Fruit fly (Drosophila melanogaster) Kc167 (cell line): ENCODE data around the gene CG2839.

Experiments
- Myc ChIP-seq: fragments of >200 bp; optimal IDR thresholded peaks from 2 replicates; lab custom pipeline; 2017; ENCODE audit warnings: missing external identifiers
- Sin3A ChIP-seq: fragments of >200 bp; optimal IDR thresholded peaks from 2 replicates; lab custom pipeline; 2018; ENCODE audit warnings: missing external identifiers
- h ChIP-seq: fragments of >200 bp; optimal IDR thresholded peaks from 3 replicates; lab custom pipeline; 2018; ENCODE audit warnings: missing external identifiers
- insv ChIP-seq: fragments of >200 bp; optimal IDR thresholded peaks from 3 replicates; lab custom pipeline; 2018; ENCODE audit warnings: missing external identifiers
- psq ChIP-seq: fragments of >200 bp; optimal IDR thresholded peaks from 2 replicates; lab custom pipeline; 2017; ENCODE audit warnings: missing external identifiers
- ttk ChIP-seq: sonication (Bioruptor generic); optimal IDR thresholded peaks from 2 replicates; lab custom pipeline; 2017; ENCODE audit warnings: missing external identifiers

Gene CG2839

DNA sequence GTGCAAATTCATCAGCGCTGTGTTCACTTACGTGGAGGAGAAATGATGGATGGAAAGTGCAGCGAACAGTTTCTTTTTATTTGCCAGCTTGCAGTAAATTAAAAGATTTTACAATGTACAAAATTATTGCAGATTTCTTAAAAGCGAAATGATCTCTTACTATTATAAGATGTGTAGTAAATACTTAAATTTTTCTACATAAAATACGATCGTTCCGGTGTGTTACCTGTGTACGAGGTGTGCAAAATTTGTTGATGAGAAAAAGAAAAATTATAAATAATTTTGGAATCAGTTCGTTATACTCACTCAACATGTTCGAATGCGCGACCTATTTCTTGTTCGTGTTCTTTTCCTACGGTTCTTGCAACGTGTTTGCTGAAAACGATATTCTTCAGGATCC, at the start of gene CG2839:
CG2839 (plus strand) TSS at position 301 of the 400 bp plus-strand sequence.
- no peak for TF ChIP-seq psq
- no peak for TF ChIP-seq Sin3A
- no peak for TF ChIP-seq Myc
- TF ChIP-seq insv (lab: Kevin White, UChicago): no peak
- no peak for TF ChIP-seq ttk (lab: Kevin White, UChicago)
- TF ChIP-seq h (lab: Kevin White, UChicago): no peak

- no peak for TF ChIP-seq h (lab: Kevin White, UChicago)
- TF ChIP-seq ttk (lab: Kevin White, UChicago): no peak
- no peak for TF ChIP-seq Myc
- TF ChIP-seq psq: no peak
- TF ChIP-seq Sin3A: no peak
- TF ChIP-seq insv (lab: Kevin White, UChicago): no peak
Observed at dm6 chr2L:576559-577184, 48.8 kb upstream of the CG2839 start, which contains the start of gene Ptth. Gene Ptth, minus strand, starts transcription at chr2L:576896.

- TF ChIP-seq insv (lab: Kevin White, UChicago) (no peak), Sin3A (no peak)
Observed at dm6 chr2L:577186-577585, 48.3 kb upstream of the CG2839 start, which contains the start of gene Pph13. Gene Pph13, plus strand, starts transcription at chr2L:577486.

- TF ChIP-seq psq (no peak), insv (lab: Kevin White, UChicago) (no peak), h (lab: Kevin White, UChicago) (no peak), Myc (no peak), Sin3A (no peak), ttk (lab: Kevin White, UChicago) (no peak)
Observed at dm6 chr2L:585268-585667, 40.2 kb upstream of the CG2839 start.

DNA sequence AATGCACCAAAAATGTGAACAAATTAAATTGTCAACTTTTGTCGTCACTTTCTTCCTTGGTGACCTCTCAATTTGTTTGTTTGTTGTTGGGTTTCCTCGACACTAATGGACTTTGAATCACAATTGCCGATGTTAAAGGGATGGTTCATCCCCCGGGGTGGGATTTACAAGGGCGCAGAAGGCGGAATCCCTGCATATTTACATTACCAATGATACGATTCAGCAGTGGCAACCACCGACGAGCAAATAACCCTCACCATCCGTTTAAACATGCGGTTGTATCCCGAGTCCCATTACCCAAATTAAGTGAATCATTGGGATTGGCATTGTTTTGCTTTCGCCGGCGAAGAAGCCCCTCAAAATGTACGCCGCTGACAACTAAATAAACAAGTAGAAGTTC, 33.9 kb upstream of the CG2839 start:
- TF ChIP-seq h (lab: Kevin White, UChicago) (no peak), Myc (no peak), ttk (lab: Kevin White, UChicago) (no peak), insv (lab: Kevin White, UChicago) (no peak), Sin3A (no peak), psq (no peak)

- TF ChIP-seq psq (no peak), insv (lab: Kevin White, UChicago) (no peak)
Observed at dm6 chr2L:594048-594447, 31.4 kb upstream of the CG2839 start.

DNA sequence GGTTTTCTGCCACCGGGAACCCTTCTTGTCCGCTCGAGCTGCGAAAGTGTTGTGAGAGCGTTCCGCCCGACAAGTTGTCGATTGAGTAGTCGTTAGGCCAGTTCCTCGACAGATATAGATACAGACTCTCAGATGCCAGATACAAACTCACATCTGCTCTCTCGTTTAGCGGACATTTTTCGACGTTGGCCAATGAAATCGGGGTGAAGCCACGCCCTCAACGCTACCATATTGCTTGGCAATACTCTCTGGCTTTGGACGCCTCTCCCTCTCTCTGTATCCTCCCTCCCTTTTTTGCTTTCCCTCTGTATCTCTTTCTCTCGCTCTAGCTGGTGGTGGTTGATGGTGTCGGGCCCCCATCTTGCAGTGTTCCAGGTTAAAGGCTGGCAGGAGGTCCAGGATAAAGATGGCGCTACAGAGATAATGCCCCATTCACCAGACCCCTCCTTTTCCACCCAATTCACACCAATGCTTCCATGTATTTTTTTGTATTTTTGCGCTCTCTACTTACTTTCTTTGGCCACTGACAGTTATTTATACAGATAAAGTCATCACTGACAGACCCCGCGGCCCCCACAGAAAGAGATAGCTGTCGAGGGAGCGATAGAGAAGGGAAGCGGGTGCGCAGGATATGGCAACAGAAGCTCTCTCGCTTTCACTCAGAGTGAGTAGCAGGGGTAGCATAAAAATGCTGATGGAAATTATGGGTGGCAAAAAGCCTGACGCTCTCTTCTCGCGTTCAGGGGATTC, 30.6 kb upstream of the CG2839 start, which contains the start of gene Gsc:
Gsc (minus strand) TSS at position 51 of the 750 bp plus-strand sequence.
- TF ChIP-seq Myc: no peak
- no peak for TF ChIP-seq ttk (lab: Kevin White, UChicago)
- no peak for TF ChIP-seq psq
- TF ChIP-seq insv (lab: Kevin White, UChicago): no peak
- TF ChIP-seq h (lab: Kevin White, UChicago): no peak
- TF ChIP-seq Sin3A: no peak

- TF ChIP-seq Sin3A (no peak), Myc (no peak), h (lab: Kevin White, UChicago) (no peak)
Observed at dm6 chr2L:597771-598170, 27.7 kb upstream of the CG2839 start.

DNA sequence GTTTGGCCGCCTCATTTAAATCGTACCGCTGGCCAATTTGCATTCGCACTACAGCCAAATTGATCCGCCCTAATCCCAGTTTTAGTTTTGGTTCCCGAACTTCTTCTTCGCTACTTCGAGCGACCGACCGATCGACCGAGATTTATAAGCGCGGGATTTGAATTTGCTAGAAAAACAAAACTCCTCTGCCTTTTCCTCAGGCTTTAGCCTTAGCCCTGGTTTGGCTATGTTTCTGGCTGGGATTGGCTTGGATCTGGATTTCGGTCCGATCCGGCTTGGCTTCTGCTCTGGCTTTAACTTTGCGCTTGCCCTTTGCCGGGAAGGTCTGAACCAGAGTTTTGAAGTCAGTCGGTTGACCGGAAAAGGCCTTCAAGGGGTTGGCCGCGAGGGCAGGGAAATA, 23.6 kb upstream of the CG2839 start:
- TF ChIP-seq Sin3A (no peak), Myc (no peak), insv (lab: Kevin White, UChicago) (no peak), h (lab: Kevin White, UChicago) (no peak), psq (no peak), ttk (lab: Kevin White, UChicago) (no peak)

DNA sequence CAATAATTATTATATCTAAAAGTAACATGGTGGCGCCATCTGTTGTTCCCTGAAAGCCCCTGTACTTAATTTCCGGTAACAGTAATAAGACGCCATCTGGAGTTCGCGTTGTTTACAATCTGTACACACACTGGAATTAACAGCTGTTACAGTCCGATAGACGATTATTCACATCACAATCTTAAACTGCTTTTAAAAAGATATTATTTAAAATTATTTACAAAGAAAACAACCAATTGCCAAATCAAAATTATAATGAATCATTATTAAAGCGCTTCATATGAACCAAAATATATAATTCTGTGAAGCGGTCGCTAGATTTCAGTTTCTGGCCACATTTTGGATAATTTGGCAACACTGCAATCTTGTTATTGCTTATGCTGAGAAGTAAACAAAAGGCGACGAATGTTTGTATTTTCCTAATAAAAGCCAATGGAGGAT, 23.0 kb upstream of the CG2839 start, which contains the start of gene CG13689:
CG13689 (plus strand) TSS at position 375 of the 441 bp plus-strand sequence.
- TF ChIP-seq h (lab: Kevin White, UChicago): no peak
- TF ChIP-seq insv (lab: Kevin White, UChicago): no peak
- TF ChIP-seq Myc: no peak
- no peak for TF ChIP-seq ttk (lab: Kevin White, UChicago)
- no peak for TF ChIP-seq Sin3A

dm6 chr2L:604060-604459, 21.4 kb upstream of the CG2839 start:
- TF ChIP-seq Sin3A: no peak
- no peak for TF ChIP-seq Myc
- TF ChIP-seq psq: no peak
- TF ChIP-seq insv (lab: Kevin White, UChicago): no peak
- TF ChIP-seq ttk (lab: Kevin White, UChicago): no peak
- no peak for TF ChIP-seq h (lab: Kevin White, UChicago)

DNA sequence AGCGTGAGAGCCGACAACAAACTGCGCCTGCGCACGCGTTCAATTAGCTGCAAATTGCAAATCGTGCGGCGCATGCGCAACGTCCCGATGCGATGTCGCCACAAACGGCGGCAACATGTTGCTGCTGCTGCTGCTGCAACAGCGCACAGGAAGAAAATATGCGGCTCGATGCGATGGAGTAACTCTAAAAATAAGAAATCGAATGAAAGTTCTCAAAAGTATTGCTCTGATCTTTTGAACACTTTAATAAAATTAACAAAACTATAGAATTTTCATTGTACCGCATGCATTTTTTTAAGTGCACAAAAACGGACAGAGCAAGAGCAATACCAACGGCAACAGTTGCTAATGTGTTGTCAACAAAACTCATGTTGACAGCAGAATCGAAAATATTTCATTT, 19.3 kb upstream of the CG2839 start:
- TF ChIP-seq insv (lab: Kevin White, UChicago) (no peak), h (lab: Kevin White, UChicago) (no peak), Sin3A (no peak), ttk (lab: Kevin White, UChicago) (no peak)

- TF ChIP-seq insv (lab: Kevin White, UChicago) (no peak), psq (no peak), ttk (lab: Kevin White, UChicago) (no peak), Sin3A (no peak), h (lab: Kevin White, UChicago) (no peak), Myc (no peak)
Observed at dm6 chr2L:606952-607351, 18.5 kb upstream of the CG2839 start.
